Worm (Caenorhabditis elegans) whole organism, L3 larva: ENCODE data around the gene T19D12.6.

Source experiments
- R02D3.7 ChIP-seq: fragments of 150-350 bp; optimal IDR thresholded peaks from 2 replicates; lab custom pipeline; 2014; ENCODE audit warnings: missing biosample characterization, missing genetic modification characterization
- ZK546.5 ChIP-seq: sonication (generic microtip); optimal IDR thresholded peaks from 2 replicates; lab custom pipeline; 2017; ENCODE audit warnings: missing biosample characterization, missing genetic modification characterization
- aly-2 ChIP-seq: fragments of 150-350 bp; optimal IDR thresholded peaks from 2 replicates; lab custom pipeline; 2014; ENCODE audit warnings: missing biosample characterization, missing genetic modification characterization
- ama-1 ChIP-seq: fragments of 150-350 bp; optimal IDR thresholded peaks from 2 replicates; lab custom pipeline; 2018
- ceh-16 ChIP-seq: sonication (generic microtip); optimal IDR thresholded peaks from 2 replicates; lab custom pipeline; 2017; ENCODE audit warnings: missing biosample characterization, missing genetic modification characterization
- ceh-28 ChIP-seq: fragments of 150-350 bp; optimal IDR thresholded peaks from 2 replicates; lab custom pipeline; 2014; ENCODE audit warnings: missing biosample characterization, missing genetic modification reagents, missing genetic modification characterization
- ceh-82 ChIP-seq: fragments of 150-350 bp; optimal IDR thresholded peaks from 2 replicates; lab custom pipeline; 2014; ENCODE audit warnings: missing biosample characterization, missing genetic modification characterization
- ceh-9 ChIP-seq: sonication (generic microtip); optimal IDR thresholded peaks from 2 replicates; lab custom pipeline; 2018; ENCODE audit warnings: missing biosample characterization, missing genetic modification characterization
- egl-27 ChIP-seq: sonication (generic microtip); optimal IDR thresholded peaks from 4 replicates; lab custom pipeline; 2017; ENCODE audit warnings: missing biosample characterization, missing genetic modification reagents, missing genetic modification characterization
- egl-5 ChIP-seq: fragments of 150-350 bp; optimal IDR thresholded peaks from 2 replicates; lab custom pipeline; 2017; ENCODE audit warnings: missing biosample characterization, missing genetic modification reagents, missing genetic modification characterization, inconsistent platforms
- elt-1 ChIP-seq: fragments of 150-350 bp; optimal IDR thresholded peaks from 2 replicates; lab custom pipeline; 2014; ENCODE audit warnings: missing biosample characterization, missing genetic modification characterization
- elt-2 ChIP-seq: sonication (generic microtip); optimal IDR thresholded peaks from 2 replicates; lab custom pipeline; 2016; ENCODE audit warnings: missing genetic modification reagents, mild to moderate bottlenecking, missing genetic modification characterization, missing compliant biosample characterization
- fkh-10 ChIP-seq: sonication (generic microtip); optimal IDR thresholded peaks from 2 replicates; lab custom pipeline; 2017; ENCODE audit warnings: missing biosample characterization, missing genetic modification reagents, missing genetic modification characterization
- hmg-11 ChIP-seq: sonication (generic microtip); optimal IDR thresholded peaks from 2 replicates; lab custom pipeline; 2016; ENCODE audit warnings: missing genetic modification characterization, missing compliant biosample characterization
- lsy-12 ChIP-seq: sonication (generic microtip); optimal IDR thresholded peaks from 2 replicates; lab custom pipeline; 2016; ENCODE audit warnings: mild to moderate bottlenecking, missing genetic modification characterization, missing compliant biosample characterization
- mdl-1 ChIP-seq: fragments of 150-350 bp; optimal IDR thresholded peaks from 2 replicates; lab custom pipeline; 2014; ENCODE audit warnings: missing biosample characterization, missing genetic modification characterization
- mml-1 ChIP-seq: fragments of 150-350 bp; sonication (generic microtip); optimal IDR thresholded peaks from 3 replicates; lab custom pipeline; 2014; ENCODE audit warnings: missing biosample characterization, missing genetic modification characterization
- nfya-1 ChIP-seq: sonication (generic microtip); optimal IDR thresholded peaks from 2 replicates; lab custom pipeline; 2017; ENCODE audit warnings: missing genetic modification characterization, mild to moderate bottlenecking, missing compliant biosample characterization, antibody characterized with exemption, moderate library complexity; ENCODE audit not compliant: insufficient read depth
- nhr-11 ChIP-seq: fragments of 150-350 bp; optimal IDR thresholded peaks from 2 replicates; lab custom pipeline; 2014; ENCODE audit warnings: missing biosample characterization, missing genetic modification characterization
- nhr-12 ChIP-seq: fragments of 150-350 bp; optimal IDR thresholded peaks from 2 replicates; lab custom pipeline; 2014; ENCODE audit warnings: missing biosample characterization, missing genetic modification characterization
- nhr-23 ChIP-seq: fragments of 150-350 bp; optimal IDR thresholded peaks from 2 replicates; lab custom pipeline; 2014; ENCODE audit warnings: missing biosample characterization, missing genetic modification reagents, missing genetic modification characterization
- nhr-237 ChIP-seq: fragments of 150-350 bp; optimal IDR thresholded peaks from 2 replicates; lab custom pipeline; 2014; ENCODE audit warnings: missing biosample characterization, missing genetic modification characterization
- nhr-28 ChIP-seq: fragments of 150-350 bp; optimal IDR thresholded peaks from 2 replicates; lab custom pipeline; 2014; ENCODE audit warnings: missing biosample characterization, missing genetic modification characterization
- nhr-43 ChIP-seq: sonication (generic microtip); optimal IDR thresholded peaks from 2 replicates; lab custom pipeline; 2016; ENCODE audit warnings: mild to moderate bottlenecking, missing genetic modification characterization, missing compliant biosample characterization; ENCODE audit not compliant: poor library complexity, severe bottlenecking
- nhr-67 ChIP-seq: fragments of 150-350 bp; optimal IDR thresholded peaks from 2 replicates; lab custom pipeline; 2014; ENCODE audit warnings: missing biosample characterization, missing genetic modification characterization
- nhr-77 ChIP-seq: fragments of 150-350 bp; optimal IDR thresholded peaks from 2 replicates; lab custom pipeline; 2014; ENCODE audit warnings: missing biosample characterization, missing genetic modification characterization
- pqm-1 ChIP-seq: fragments of 150-350 bp; optimal IDR thresholded peaks from 2 replicates; lab custom pipeline; 2017; ENCODE audit warnings: missing biosample characterization, missing genetic modification characterization, inconsistent platforms
- snpc-4 ChIP-seq: fragments of 150-350 bp; optimal IDR thresholded peaks from 2 replicates; lab custom pipeline; 2014; ENCODE audit warnings: missing biosample characterization, missing genetic modification characterization
- tbx-2 ChIP-seq: sonication (generic microtip); optimal IDR thresholded peaks from 2 replicates; lab custom pipeline; 2016; ENCODE audit warnings: mild to moderate bottlenecking, missing genetic modification characterization, missing compliant biosample characterization
- unc-62 ChIP-seq: fragments of 150-350 bp; sonication (generic microtip); optimal IDR thresholded peaks from 4 replicates; lab custom pipeline; 2014; ENCODE audit warnings: missing biosample characterization, missing genetic modification reagents, missing genetic modification characterization
- zag-1 ChIP-seq: fragments of 150-350 bp; optimal IDR thresholded peaks from 2 replicates; lab custom pipeline; 2014; ENCODE audit warnings: missing biosample characterization, missing genetic modification characterization
- ztf-11 ChIP-seq: fragments of 150-350 bp; optimal IDR thresholded peaks from 2 replicates; lab custom pipeline; 2014; ENCODE audit warnings: missing biosample characterization, missing genetic modification characterization

T19D12.6 gene

ce11 chrII:6646903-6647302 is 4.0 kb upstream of the T19D12.6 start:
- TF ChIP-seq mml-1 (tag; lab: Kevin White, UChicago): no peak
- no peak for TF ChIP-seq nfya-1 (tag; lab: Kevin White, UChicago)
- no peak for TF ChIP-seq nhr-237 (tag; lab: Kevin White, UChicago)
- TF ChIP-seq tbx-2: no peak
- TF ChIP-seq ceh-16 (tag; lab: Kevin White, UChicago): no peak
- TF ChIP-seq ztf-11 (tag; lab: Kevin White, UChicago): no peak
- TF ChIP-seq snpc-4 (tag; lab: Kevin White, UChicago): no peak
- no peak for TF ChIP-seq nhr-11 (tag; lab: Kevin White, UChicago)
- TF ChIP-seq nhr-77 (tag; lab: Kevin White, UChicago): no peak
- TF ChIP-seq egl-27: no peak
- no peak for TF ChIP-seq aly-2 (tag; lab: Kevin White, UChicago)
- TF ChIP-seq ceh-28 (tag; lab: Kevin White, UChicago): no peak
- no peak for TF ChIP-seq lsy-12 (tag; lab: Kevin White, UChicago)
- no peak for TF ChIP-seq egl-5
- TF ChIP-seq R02D3.7 (tag; lab: Kevin White, UChicago): no peak
- TF ChIP-seq nhr-23 (tag; lab: Kevin White, UChicago): no peak
- no peak for TF ChIP-seq ceh-82 (tag; lab: Kevin White, UChicago)
- no peak for TF ChIP-seq pqm-1 (tag; lab: Kevin White, UChicago)
- no peak for TF ChIP-seq zag-1 (tag; lab: Kevin White, UChicago)
- TF ChIP-seq, all 47 proteins: peak for 0

DNA sequence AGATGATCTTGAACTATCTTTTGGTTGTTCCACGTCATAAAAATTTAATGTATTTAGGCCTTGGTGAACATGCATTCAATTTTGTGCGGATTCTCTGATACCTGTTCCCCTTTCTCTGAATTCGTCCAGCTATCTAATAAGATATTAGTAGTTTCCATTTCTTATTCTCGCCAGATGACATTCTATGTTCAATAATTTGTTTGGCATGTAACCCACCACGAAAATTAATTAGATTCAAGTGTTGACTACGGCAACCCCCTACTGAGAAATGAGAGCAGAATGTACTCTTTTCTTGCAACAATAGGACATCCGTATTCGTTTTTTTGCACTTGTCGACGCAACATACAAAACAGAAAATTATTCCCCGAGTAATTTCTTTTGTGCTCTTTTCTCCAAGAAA is 737 bp downstream of the T19D12.6 start:
- TF ChIP-seq ZK546.5 (tag; lab: Kevin White, UChicago): no peak
- TF ChIP-seq nhr-12 (tag; lab: Kevin White, UChicago): no peak
- TF ChIP-seq hmg-11 (tag; lab: Kevin White, UChicago): no peak
- no peak for TF ChIP-seq unc-62 (GFP tag; lab: Kevin White, UChicago)
- TF ChIP-seq ceh-28 (tag; lab: Kevin White, UChicago): no peak

ce11 chrII:6637854-6638253 is 5.1 kb downstream of the T19D12.6 start:
- TF ChIP-seq lsy-12 (tag; lab: Kevin White, UChicago) (no peak), R02D3.7 (tag; lab: Kevin White, UChicago) (no peak), nhr-11 (tag; lab: Kevin White, UChicago) (no peak), elt-1 (tag; lab: Kevin White, UChicago) (no peak), nhr-43 (tag; lab: Kevin White, UChicago) (no peak), nhr-12 (tag; lab: Kevin White, UChicago) (no peak), ceh-82 (tag; lab: Kevin White, UChicago) (no peak), ceh-9 (tag; lab: Kevin White, UChicago) (no peak), nhr-23 (tag; lab: Kevin White, UChicago) (no peak), ama-1 (no peak), nhr-67 (tag; lab: Kevin White, UChicago) (no peak), nfya-1 (tag; lab: Kevin White, UChicago) (no peak), ZK546.5 (tag; lab: Kevin White, UChicago) (no peak), nhr-77 (tag; lab: Kevin White, UChicago) (no peak), aly-2 (tag; lab: Kevin White, UChicago) (no peak), egl-27 (no peak), mdl-1 (tag; lab: Kevin White, UChicago) (no peak), fkh-10 (GFP tag; lab: Kevin White, UChicago) (no peak), nhr-28 (tag; lab: Kevin White, UChicago) (no peak)

ce11 chrII:6636136-6636535 is 6.8 kb downstream of the T19D12.6 start, which contains the start of gene T19D12.5:
Gene T19D12.5, minus strand, starts transcription at chrII:6636236.
- TF ChIP-seq elt-1 (tag; lab: Kevin White, UChicago): no peak
- TF ChIP-seq, all 47 proteins: peak for 0

DNA sequence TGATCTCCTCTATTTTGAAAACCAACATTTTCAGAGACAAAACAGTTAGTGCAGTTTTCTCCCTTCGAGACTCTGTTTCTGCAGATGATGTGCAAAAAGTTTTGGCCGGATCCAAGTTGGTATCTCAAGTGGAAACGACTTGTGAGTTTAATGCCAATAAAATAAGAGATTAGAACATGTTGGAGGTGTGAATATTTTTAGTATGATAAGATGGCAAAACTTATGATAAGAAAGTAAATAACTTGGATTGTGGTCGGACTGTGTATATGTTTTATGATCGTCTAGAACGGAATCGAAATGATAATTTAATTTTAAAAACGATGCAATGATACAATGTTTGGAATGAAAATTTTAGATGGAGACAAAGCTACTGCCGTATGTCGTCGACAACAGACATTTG is 10.9 kb downstream of the T19D12.6 start:
- TF ChIP-seq elt-2: peak; percentile 54
- TF ChIP-seq pqm-1 (tag; lab: Kevin White, UChicago): no peak

DNA sequence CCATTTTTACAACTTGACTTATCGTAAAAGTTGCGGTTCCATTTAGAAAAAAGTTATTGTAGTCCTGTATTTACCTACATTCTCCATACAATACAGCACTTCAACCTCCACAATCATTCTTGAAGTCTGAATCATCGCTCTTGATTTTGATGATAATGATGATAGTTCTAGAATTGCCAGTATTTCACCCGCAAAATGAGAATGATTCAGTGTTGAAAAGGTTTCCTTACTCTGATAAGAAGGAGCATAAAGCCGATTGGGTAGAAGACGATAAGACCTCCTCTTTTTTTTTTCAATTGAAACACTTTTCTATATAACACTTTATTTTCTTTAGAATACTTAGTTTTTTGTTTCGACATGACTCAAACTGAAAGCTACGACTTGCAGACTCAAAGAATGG is 12.1 kb downstream of the T19D12.6 start, which contains the start of gene T19D12.4:
Gene T19D12.4 (plus strand): TSS at position 295 of the 400 bp plus-strand sequence.
- TF ChIP-seq ceh-9 (tag; lab: Kevin White, UChicago) (no peak), pqm-1 (tag; lab: Kevin White, UChicago) (peak; percentile 28), elt-2 (peak; percentile 54), ceh-16 (tag; lab: Kevin White, UChicago) (no peak)
